Worm (Caenorhabditis elegans) whole organism, midembryonic: ENCODE data around the gene Y73B6BL.44.
A peak's percentile ranks its signal among the peaks of the same experiment; 100 is the strongest.

Source experiments
- T22C8.4 ChIP-seq: fragments of 200-800 bp; sonication (Bioruptor generic); IDR thresholded peaks from 2 replicates; pipeline ENCODE4 v1.3.6; 2022; ENCODE audit warnings: missing genetic modification characterization, missing compliant biosample characterization
- cog-1 ChIP-seq: sonication (generic microtip); optimal IDR thresholded peaks from 2 replicates; lab custom pipeline; 2016; ENCODE audit warnings: missing genetic modification characterization, missing compliant biosample characterization
- flt-1 ChIP-seq: fragments of 200-800 bp; sonication (Bioruptor generic); IDR thresholded peaks from 2 replicates; pipeline ENCODE4 v1.3.6; 2022; ENCODE audit warnings: missing genetic modification characterization, missing compliant biosample characterization
- klf-2 ChIP-seq: fragments of 200-800 bp; sonication (Bioruptor generic); conservative IDR thresholded peaks from 2 replicates; pipeline ENCODE4 v1.3.6; 2022; ENCODE audit warnings: missing genetic modification reagents, missing genetic modification characterization, missing compliant biosample characterization
- med-1 ChIP-seq: sonication (generic microtip); optimal IDR thresholded peaks from 2 replicates; lab custom pipeline; 2017; ENCODE audit warnings: missing genetic modification characterization, mild to moderate bottlenecking, missing compliant biosample characterization, antibody characterized with exemption, missing genetic modification reagents; ENCODE audit not compliant: insufficient read depth
- ref-1 ChIP-seq: fragments of 200-800 bp; sonication (Bioruptor generic); conservative IDR thresholded peaks from 2 replicates; pipeline ENCODE4 v1.3.6; 2022; ENCODE audit warnings: missing genetic modification reagents, missing genetic modification characterization, missing compliant biosample characterization
- tab-1 ChIP-seq: fragments of 200-800 bp; sonication (Bioruptor generic); IDR thresholded peaks from 2 replicates; pipeline ENCODE4 v1.3.6; 2022; ENCODE audit warnings: missing genetic modification characterization, missing compliant biosample characterization
- ztf-23 ChIP-seq: fragments of 200-800 bp; sonication (Bioruptor generic); IDR thresholded peaks from 2 replicates; pipeline ENCODE4 v1.3.6; 2022; ENCODE audit warnings: missing genetic modification reagents, missing genetic modification characterization, missing compliant biosample characterization
- ztf-29 ChIP-seq: fragments of 200-800 bp; sonication (Bioruptor generic); IDR thresholded peaks from 2 replicates; pipeline ENCODE4 v1.3.6; 2022; ENCODE audit warnings: missing genetic modification reagents, missing genetic modification characterization, missing compliant biosample characterization

Gene Y73B6BL.44

ce11 chrIV:6493299-6493698, at the start of gene Y73B6BL.44:
Gene Y73B6BL.44 (plus strand): TSS chrIV:6493599.
- TF ChIP-seq T22C8.4 (GFP tag; lab: Robert Waterston, UW) (no peak), flt-1 (GFP tag; lab: Robert Waterston, UW) (no peak), ref-1 (no peak), tab-1 (GFP tag; lab: Robert Waterston, UW) (no peak), klf-2 (GFP tag; lab: Robert Waterston, UW) (no peak), ztf-29 (GFP tag; lab: Robert Waterston, UW) (no peak), med-1 (GFP tag; lab: Kevin White, UChicago) (no peak), cog-1 (tag; lab: Kevin White, UChicago) (no peak), ztf-23 (no peak)

DNA sequence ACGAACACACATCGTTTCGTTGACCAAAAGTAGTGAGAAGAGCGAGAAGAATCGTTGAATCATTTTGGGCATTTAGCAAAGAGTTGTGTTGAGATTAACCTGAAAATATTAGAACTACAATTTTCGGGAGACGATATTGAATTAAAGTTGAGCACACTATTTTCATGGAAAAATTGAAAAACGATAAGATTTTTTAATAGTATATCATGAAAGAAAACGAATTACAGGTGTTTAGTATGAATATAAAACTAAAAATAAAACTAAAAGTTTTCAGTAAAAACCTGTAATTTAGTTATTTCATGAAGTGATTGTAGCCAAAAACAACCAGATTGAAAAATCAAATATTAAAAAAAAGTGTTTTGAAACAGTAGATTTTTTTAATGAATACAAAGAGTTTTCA, 35.9 kb upstream of the Y73B6BL.44 start, which contains the start of gene lgc-10:
TSS of gene lgc-10 (minus strand) at position 101 of the 400 bp plus-strand sequence.
- TF ChIP-seq T22C8.4 (GFP tag; lab: Robert Waterston, UW), result no peak
- TF ChIP-seq klf-2 (GFP tag; lab: Robert Waterston, UW), result no peak
- no peak for TF ChIP-seq flt-1 (GFP tag; lab: Robert Waterston, UW)
- TF ChIP-seq cog-1 (tag; lab: Kevin White, UChicago), result no peak
- no peak for TF ChIP-seq ref-1

DNA sequence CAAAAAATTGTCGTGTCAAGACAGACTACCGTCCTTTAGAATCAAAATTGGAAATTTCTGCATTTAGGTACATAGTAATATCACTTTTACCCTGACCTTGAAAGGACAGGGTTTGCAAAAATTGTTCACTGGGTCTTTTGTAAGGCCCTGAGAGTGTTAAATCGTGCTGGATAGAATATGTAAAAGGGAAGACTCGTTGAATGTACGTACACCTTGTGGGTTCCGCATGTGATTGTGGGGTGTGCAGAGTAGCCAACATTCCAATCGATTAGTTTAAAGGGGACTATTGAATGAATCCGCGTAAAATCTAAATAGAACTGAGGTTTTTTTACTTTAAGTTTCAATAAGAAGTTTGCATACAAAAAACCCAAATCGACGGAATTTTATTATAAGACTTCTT, 32.8 kb upstream of the Y73B6BL.44 start:
- TF ChIP-seq tab-1 (GFP tag; lab: Robert Waterston, UW) (no peak), cog-1 (tag; lab: Kevin White, UChicago) (no peak), klf-2 (GFP tag; lab: Robert Waterston, UW) (no peak), ztf-29 (GFP tag; lab: Robert Waterston, UW) (no peak), T22C8.4 (GFP tag; lab: Robert Waterston, UW) (no peak), ztf-23 (no peak), ref-1 (no peak)

DNA sequence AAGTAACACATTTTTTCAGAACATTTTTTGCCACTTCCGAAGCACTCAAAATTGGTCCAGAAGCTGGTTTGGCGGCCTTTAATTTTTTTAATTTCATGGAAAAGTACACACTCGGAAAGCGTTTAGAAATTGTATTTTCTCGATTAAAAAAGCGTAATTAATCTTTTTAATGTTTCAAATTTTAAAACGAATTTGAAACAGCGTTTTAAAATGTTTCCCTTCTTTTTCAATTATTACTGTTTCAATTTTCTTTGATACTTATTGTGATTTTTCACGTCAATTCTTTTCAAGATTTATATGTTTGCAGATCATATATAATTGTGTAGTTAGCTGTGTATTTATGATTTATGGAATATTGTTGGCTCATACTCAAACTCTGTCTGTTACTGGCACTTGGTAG, 29.4 kb upstream of the Y73B6BL.44 start, which contains the start of gene acr-25:
TSS of gene acr-25 (plus strand) at position 301 of the 400 bp plus-strand sequence.
- TF ChIP-seq flt-1 (GFP tag; lab: Robert Waterston, UW), result no peak
- TF ChIP-seq tab-1 (GFP tag; lab: Robert Waterston, UW), result no peak
- no peak for TF ChIP-seq T22C8.4 (GFP tag; lab: Robert Waterston, UW)
- no peak for TF ChIP-seq ref-1
- no peak for TF ChIP-seq ztf-23
- TF ChIP-seq ztf-29 (GFP tag; lab: Robert Waterston, UW), result no peak
- no peak for TF ChIP-seq med-1 (GFP tag; lab: Kevin White, UChicago)
- TF ChIP-seq klf-2 (GFP tag; lab: Robert Waterston, UW), result no peak
- no peak for TF ChIP-seq cog-1 (tag; lab: Kevin White, UChicago)

DNA sequence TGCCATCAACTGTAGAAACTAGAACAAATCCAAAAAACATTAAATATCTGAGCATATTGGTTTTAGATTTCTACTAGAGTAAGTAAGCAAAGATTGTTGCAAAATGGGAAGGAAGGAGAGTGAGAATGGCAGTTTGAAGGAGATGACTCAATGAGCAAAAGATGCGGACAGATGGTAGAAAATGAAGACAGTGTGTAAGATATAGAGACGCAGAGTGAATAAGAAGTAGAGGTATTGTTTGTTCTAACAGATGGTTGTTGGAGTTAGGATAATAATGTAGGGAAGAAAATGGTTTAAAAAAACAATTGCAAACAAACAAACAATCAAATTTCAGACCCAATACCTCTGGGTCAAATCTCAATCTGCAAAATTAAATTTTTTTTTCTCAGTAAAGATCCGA, 22.2 kb upstream of the Y73B6BL.44 start, which contains the start of gene tmed-13:
TSS of gene tmed-13 (minus strand) at position 169 of the 400 bp plus-strand sequence.
- TF ChIP-seq ztf-23 (no peak), tab-1 (GFP tag; lab: Robert Waterston, UW) (no peak), med-1 (GFP tag; lab: Kevin White, UChicago) (no peak), klf-2 (GFP tag; lab: Robert Waterston, UW) (no peak), cog-1 (tag; lab: Kevin White, UChicago) (no peak), ref-1 (no peak), ztf-29 (GFP tag; lab: Robert Waterston, UW) (no peak), flt-1 (GFP tag; lab: Robert Waterston, UW) (no peak), T22C8.4 (GFP tag; lab: Robert Waterston, UW) (no peak)

DNA sequence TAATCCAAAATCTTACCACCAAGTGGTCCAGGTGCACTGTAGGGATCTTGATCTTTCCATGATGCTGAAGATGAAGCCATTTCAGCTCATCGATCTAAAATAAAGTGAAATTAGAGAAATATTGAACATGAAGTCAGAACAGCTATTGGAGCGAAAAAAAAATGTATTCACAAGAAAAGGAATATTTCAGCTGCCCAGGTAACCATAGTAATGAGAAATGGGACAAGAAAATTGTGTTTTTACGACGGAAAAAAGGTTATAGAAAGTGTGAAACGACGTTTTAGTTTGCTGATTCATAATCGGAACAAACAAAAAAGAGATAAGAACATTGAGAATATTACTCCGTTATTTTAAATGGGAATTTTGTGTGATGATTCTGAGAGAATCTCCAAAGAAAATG, 20.3 kb upstream of the Y73B6BL.44 start, which contains the start of gene Y73B6BL.27:
TSS of gene Y73B6BL.27 (minus strand) at position 101 of the 400 bp plus-strand sequence.
- TF ChIP-seq T22C8.4 (GFP tag; lab: Robert Waterston, UW) (no peak), cog-1 (tag; lab: Kevin White, UChicago) (no peak)

DNA sequence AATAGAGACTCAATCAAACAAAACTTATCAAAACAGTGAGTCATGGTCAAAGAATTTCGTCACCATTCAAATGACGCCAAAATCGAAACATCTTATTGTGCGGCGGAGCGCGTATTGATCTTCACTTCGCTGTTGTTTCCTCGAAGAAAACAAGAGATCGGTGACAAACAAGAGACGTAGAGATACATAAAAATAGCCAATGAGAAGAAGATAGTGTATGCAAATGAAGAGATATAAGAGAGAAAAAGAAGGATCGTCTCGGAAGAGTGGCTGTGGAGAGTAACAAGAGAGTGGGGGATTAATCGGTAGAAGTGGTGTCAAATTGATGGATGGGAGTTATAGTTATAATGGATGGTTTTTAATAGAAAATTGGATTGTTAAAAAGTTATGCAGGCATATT, 18.6 kb upstream of the Y73B6BL.44 start:
- TF ChIP-seq cog-1 (tag; lab: Kevin White, UChicago) (peak; percentile 66), flt-1 (GFP tag; lab: Robert Waterston, UW) (0 out of 2 replicates have a peak, but pooled peaks have one; percentile 22), tab-1 (GFP tag; lab: Robert Waterston, UW) (no peak)

DNA sequence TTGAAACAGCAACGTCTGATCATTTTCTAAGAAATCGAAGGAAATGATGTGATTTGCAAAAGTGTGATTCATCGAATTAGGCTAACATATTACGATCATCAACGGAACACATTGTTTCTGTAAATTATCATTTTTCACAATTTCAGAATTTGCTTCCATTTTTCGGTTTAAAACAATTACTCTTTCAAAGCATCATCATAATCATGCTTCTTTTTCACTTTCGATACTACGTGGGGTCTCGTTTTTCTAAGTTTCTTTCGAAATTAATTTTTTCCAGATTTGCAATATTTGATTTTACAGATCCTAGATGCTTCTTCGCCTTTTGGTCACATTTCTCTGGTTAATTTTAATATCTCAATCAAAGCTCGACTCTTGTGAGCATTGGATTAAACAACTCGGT, 13.2 kb upstream of the Y73B6BL.44 start, which contains the start of gene tyr-6:
TSS of gene tyr-6 (plus strand) at position 301 of the 400 bp plus-strand sequence.
- no peak for TF ChIP-seq ref-1
- no peak for TF ChIP-seq ztf-23
- no peak for TF ChIP-seq med-1 (GFP tag; lab: Kevin White, UChicago)
- no peak for TF ChIP-seq klf-2 (GFP tag; lab: Robert Waterston, UW)
- no peak for TF ChIP-seq ztf-29 (GFP tag; lab: Robert Waterston, UW)
- TF ChIP-seq flt-1 (GFP tag; lab: Robert Waterston, UW), result no peak
- TF ChIP-seq tab-1 (GFP tag; lab: Robert Waterston, UW), result no peak
- TF ChIP-seq T22C8.4 (GFP tag; lab: Robert Waterston, UW), result no peak
- TF ChIP-seq cog-1 (tag; lab: Kevin White, UChicago), result no peak

ce11 chrIV:6480978-6481377, 12.4 kb upstream of the Y73B6BL.44 start:
- TF ChIP-seq cog-1 (tag; lab: Kevin White, UChicago) (no peak), tab-1 (GFP tag; lab: Robert Waterston, UW) (peak; percentile 74; the same call in 1 of the 2 replicates), ref-1 (0 out of 2 replicates have a peak, but pooled peaks have one; percentile 43), med-1 (GFP tag; lab: Kevin White, UChicago) (no peak), ztf-29 (GFP tag; lab: Robert Waterston, UW) (no peak), T22C8.4 (GFP tag; lab: Robert Waterston, UW) (0 out of 2 replicates have a peak, but pooled peaks have one; percentile 23), flt-1 (GFP tag; lab: Robert Waterston, UW) (no peak; the same call in 1 of the 2 replicates), ztf-23 (0 out of 2 replicates have a peak, but pooled peaks have one; percentile 51), klf-2 (GFP tag; lab: Robert Waterston, UW) (no peak)

- no peak for TF ChIP-seq ztf-23
- no peak for TF ChIP-seq flt-1 (GFP tag; lab: Robert Waterston, UW)
- TF ChIP-seq med-1 (GFP tag; lab: Kevin White, UChicago), result no peak
- no peak for TF ChIP-seq tab-1 (GFP tag; lab: Robert Waterston, UW)
- TF ChIP-seq ztf-29 (GFP tag; lab: Robert Waterston, UW), result no peak
- no peak for TF ChIP-seq T22C8.4 (GFP tag; lab: Robert Waterston, UW)
- TF ChIP-seq ref-1, result no peak
These were observed 6.4 kb upstream of the Y73B6BL.44 start, which contains the start of gene Y73B6BL.37 for ce11 chrIV:6487047-6487446. Gene Y73B6BL.37 (plus strand): TSS chrIV:6487347.
